Worm (Caenorhabditis elegans): ENCODE measurements around the gene H13N06.2.

DNA sequence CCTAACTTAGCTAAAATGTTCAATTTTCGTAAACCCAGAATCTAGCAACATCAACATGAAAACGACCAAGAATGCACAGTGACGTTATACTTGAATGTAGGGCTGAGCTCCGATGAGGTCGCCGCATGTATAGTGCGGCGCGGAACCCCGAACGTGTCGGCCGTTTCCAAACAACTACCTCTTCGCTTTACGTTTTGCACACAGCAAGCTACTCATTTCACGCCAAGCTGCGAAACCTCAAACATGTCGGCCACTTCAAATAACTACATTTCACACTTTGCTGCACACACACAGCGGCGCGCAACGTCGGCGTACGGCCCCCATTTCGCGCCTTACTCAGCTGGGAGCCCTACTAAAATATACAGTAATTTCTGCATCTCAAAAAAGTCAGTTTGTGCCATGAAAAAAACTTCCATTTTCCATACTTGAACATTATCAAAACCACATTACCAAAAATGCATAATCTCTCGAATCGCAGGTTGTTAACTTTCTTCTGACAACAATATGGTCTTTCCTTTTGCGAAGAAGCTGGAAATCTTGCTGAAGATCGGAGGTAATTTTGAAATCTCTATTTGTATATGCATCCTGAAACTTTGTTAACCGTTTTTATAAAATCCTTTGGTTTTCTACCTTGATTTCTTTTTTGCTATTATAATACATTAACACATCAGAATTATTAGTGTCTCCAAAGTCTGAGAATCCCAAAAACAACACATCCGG is 14.7 kb downstream of the H13N06.2 start, which contains the start of gene H13N06.7:
- TF ChIP-seq rnt-1 (tag; optimal IDR thresholded peaks at IDR 0.05) (no peak), tbx-2 (tag; optimal IDR thresholded peaks at IDR 0.05) (no peak), che-1 (tag; optimal IDR thresholded peaks at IDR 0.05) (no peak), fkh-10 (GFP tag; optimal IDR thresholded peaks at IDR 0.05) (no peak), fax-1 (tag; optimal IDR thresholded peaks at IDR 0.05) (no peak), ceh-18 (tag; optimal IDR thresholded peaks at IDR 0.05) (no peak), lin-11 (tag; optimal IDR thresholded peaks at IDR 0.05) (no peak), ceh-45 (GFP tag; IDR thresholded peaks at IDR 0.05) (no peak)

Measured in whole organism, late embryonic.